Worm (Caenorhabditis elegans) whole organism, L3 larva: ENCODE results near the gene svh-1.

Source experiments
- ZK546.5 ChIP-seq: sonication (generic microtip); optimal IDR thresholded peaks from 2 replicates; lab custom pipeline; 2017; ENCODE audit warnings: missing biosample characterization, missing genetic modification characterization
- aly-2 ChIP-seq: fragments of 150-350 bp; optimal IDR thresholded peaks from 2 replicates; lab custom pipeline; 2014; ENCODE audit warnings: missing biosample characterization, missing genetic modification characterization
- ama-1 ChIP-seq: fragments of 150-350 bp; optimal IDR thresholded peaks from 2 replicates; lab custom pipeline; 2018
- ceh-16 ChIP-seq: sonication (generic microtip); optimal IDR thresholded peaks from 2 replicates; lab custom pipeline; 2017; ENCODE audit warnings: missing biosample characterization, missing genetic modification characterization
- ceh-28 ChIP-seq: fragments of 150-350 bp; optimal IDR thresholded peaks from 2 replicates; lab custom pipeline; 2014; ENCODE audit warnings: missing biosample characterization, missing genetic modification reagents, missing genetic modification characterization
- ceh-9 ChIP-seq: sonication (generic microtip); optimal IDR thresholded peaks from 2 replicates; lab custom pipeline; 2018; ENCODE audit warnings: missing biosample characterization, missing genetic modification characterization
- daf-12 ChIP-seq: fragments of 150-350 bp; optimal IDR thresholded peaks from 2 replicates; lab custom pipeline; 2014; ENCODE audit warnings: missing biosample characterization, missing genetic modification reagents, missing genetic modification characterization
- egl-27 ChIP-seq: sonication (generic microtip); optimal IDR thresholded peaks from 4 replicates; lab custom pipeline; 2017; ENCODE audit warnings: missing biosample characterization, missing genetic modification reagents, missing genetic modification characterization
- egl-5 ChIP-seq: fragments of 150-350 bp; optimal IDR thresholded peaks from 2 replicates; lab custom pipeline; 2017; ENCODE audit warnings: missing biosample characterization, missing genetic modification reagents, missing genetic modification characterization, inconsistent platforms
- elt-1 ChIP-seq: fragments of 150-350 bp; optimal IDR thresholded peaks from 2 replicates; lab custom pipeline; 2014; ENCODE audit warnings: missing biosample characterization, missing genetic modification characterization
- elt-2 ChIP-seq: sonication (generic microtip); optimal IDR thresholded peaks from 2 replicates; lab custom pipeline; 2016; ENCODE audit warnings: missing genetic modification reagents, mild to moderate bottlenecking, missing genetic modification characterization, missing compliant biosample characterization
- elt-3 ChIP-seq, 3 experiments: fragments of 150-350 bp in 1 of 3; sonication (generic microtip) in 2 of 3; optimal IDR thresholded peaks; 2 replicates in 2 of 3; 4 replicates in 1 of 3; lab custom pipeline; 2014 to 2017; ENCODE audit warnings: missing biosample characterization in 3 of 3, missing genetic modification characterization in 3 of 3
- eor-1 ChIP-seq, 2 experiments: fragments of 150-350 bp; optimal IDR thresholded peaks; 2 replicates each; lab custom pipeline; 2014 to 2018; ENCODE audit warnings: missing biosample characterization in 2 of 2, missing genetic modification characterization in 2 of 2
- fkh-10 ChIP-seq: sonication (generic microtip); optimal IDR thresholded peaks from 2 replicates; lab custom pipeline; 2017; ENCODE audit warnings: missing biosample characterization, missing genetic modification reagents, missing genetic modification characterization
- fkh-2 ChIP-seq: fragments of 150-350 bp; optimal IDR thresholded peaks from 2 replicates; lab custom pipeline; 2014; ENCODE audit warnings: missing biosample characterization, missing genetic modification reagents, missing genetic modification characterization
- hmg-11 ChIP-seq: sonication (generic microtip); optimal IDR thresholded peaks from 2 replicates; lab custom pipeline; 2016; ENCODE audit warnings: missing genetic modification characterization, missing compliant biosample characterization
- jun-1 ChIP-seq: fragments of 150-350 bp; optimal IDR thresholded peaks from 2 replicates; lab custom pipeline; 2014; ENCODE audit warnings: missing biosample characterization, missing genetic modification reagents, missing genetic modification characterization
- lin-15B ChIP-seq: fragments of 150-350 bp; optimal IDR thresholded peaks from 2 replicates; lab custom pipeline; 2014; ENCODE audit warnings: missing biosample characterization, missing genetic modification characterization
- lin-39 ChIP-seq: fragments of 150-350 bp; optimal IDR thresholded peaks from 2 replicates; lab custom pipeline; 2018; ENCODE audit warnings: missing biosample characterization, missing genetic modification reagents, missing genetic modification characterization
- lsy-12 ChIP-seq: sonication (generic microtip); optimal IDR thresholded peaks from 2 replicates; lab custom pipeline; 2016; ENCODE audit warnings: mild to moderate bottlenecking, missing genetic modification characterization, missing compliant biosample characterization
- mdl-1 ChIP-seq: fragments of 150-350 bp; optimal IDR thresholded peaks from 2 replicates; lab custom pipeline; 2014; ENCODE audit warnings: missing biosample characterization, missing genetic modification characterization
- nfya-1 ChIP-seq: sonication (generic microtip); optimal IDR thresholded peaks from 2 replicates; lab custom pipeline; 2017; ENCODE audit warnings: missing genetic modification characterization, mild to moderate bottlenecking, missing compliant biosample characterization, antibody characterized with exemption, moderate library complexity; ENCODE audit not compliant: insufficient read depth
- nhr-11 ChIP-seq: fragments of 150-350 bp; optimal IDR thresholded peaks from 2 replicates; lab custom pipeline; 2014; ENCODE audit warnings: missing biosample characterization, missing genetic modification characterization
- nhr-12 ChIP-seq: fragments of 150-350 bp; optimal IDR thresholded peaks from 2 replicates; lab custom pipeline; 2014; ENCODE audit warnings: missing biosample characterization, missing genetic modification characterization
- nhr-23 ChIP-seq: fragments of 150-350 bp; optimal IDR thresholded peaks from 2 replicates; lab custom pipeline; 2014; ENCODE audit warnings: missing biosample characterization, missing genetic modification reagents, missing genetic modification characterization
- nhr-237 ChIP-seq: fragments of 150-350 bp; optimal IDR thresholded peaks from 2 replicates; lab custom pipeline; 2014; ENCODE audit warnings: missing biosample characterization, missing genetic modification characterization
- nhr-28 ChIP-seq: fragments of 150-350 bp; optimal IDR thresholded peaks from 2 replicates; lab custom pipeline; 2014; ENCODE audit warnings: missing biosample characterization, missing genetic modification characterization
- nhr-43 ChIP-seq: sonication (generic microtip); optimal IDR thresholded peaks from 2 replicates; lab custom pipeline; 2016; ENCODE audit warnings: mild to moderate bottlenecking, missing genetic modification characterization, missing compliant biosample characterization; ENCODE audit not compliant: poor library complexity, severe bottlenecking
- nhr-67 ChIP-seq: fragments of 150-350 bp; optimal IDR thresholded peaks from 2 replicates; lab custom pipeline; 2014; ENCODE audit warnings: missing biosample characterization, missing genetic modification characterization
- nhr-76 ChIP-seq: fragments of 150-350 bp; sonication (generic microtip); optimal IDR thresholded peaks from 5 replicates; lab custom pipeline; 2014; ENCODE audit warnings: missing biosample characterization, missing genetic modification characterization
- nhr-77 ChIP-seq: fragments of 150-350 bp; optimal IDR thresholded peaks from 2 replicates; lab custom pipeline; 2014; ENCODE audit warnings: missing biosample characterization, missing genetic modification characterization
- pha-4 ChIP-seq: fragments of 150-350 bp; optimal IDR thresholded peaks from 2 replicates; lab custom pipeline; 2014; ENCODE audit warnings: missing biosample characterization, missing genetic modification reagents, missing genetic modification characterization
- skn-1 ChIP-seq: fragments of 150-350 bp; optimal IDR thresholded peaks from 2 replicates; lab custom pipeline; 2014; ENCODE audit warnings: missing biosample characterization, missing genetic modification characterization
- snpc-4 ChIP-seq: fragments of 150-350 bp; optimal IDR thresholded peaks from 2 replicates; lab custom pipeline; 2014; ENCODE audit warnings: missing biosample characterization, missing genetic modification characterization
- unc-39 ChIP-seq: sonication (generic microtip); optimal IDR thresholded peaks from 4 replicates; lab custom pipeline; 2017; ENCODE audit warnings: missing biosample characterization, missing genetic modification characterization
- unc-62 ChIP-seq: fragments of 150-350 bp; sonication (generic microtip); optimal IDR thresholded peaks from 4 replicates; lab custom pipeline; 2014; ENCODE audit warnings: missing biosample characterization, missing genetic modification reagents, missing genetic modification characterization
- zag-1 ChIP-seq: fragments of 150-350 bp; optimal IDR thresholded peaks from 2 replicates; lab custom pipeline; 2014; ENCODE audit warnings: missing biosample characterization, missing genetic modification characterization
- ztf-4 ChIP-seq: fragments of 150-350 bp; optimal IDR thresholded peaks from 2 replicates; lab custom pipeline; 2014; ENCODE audit warnings: missing biosample characterization, missing genetic modification characterization

The svh-1 gene

DNA sequence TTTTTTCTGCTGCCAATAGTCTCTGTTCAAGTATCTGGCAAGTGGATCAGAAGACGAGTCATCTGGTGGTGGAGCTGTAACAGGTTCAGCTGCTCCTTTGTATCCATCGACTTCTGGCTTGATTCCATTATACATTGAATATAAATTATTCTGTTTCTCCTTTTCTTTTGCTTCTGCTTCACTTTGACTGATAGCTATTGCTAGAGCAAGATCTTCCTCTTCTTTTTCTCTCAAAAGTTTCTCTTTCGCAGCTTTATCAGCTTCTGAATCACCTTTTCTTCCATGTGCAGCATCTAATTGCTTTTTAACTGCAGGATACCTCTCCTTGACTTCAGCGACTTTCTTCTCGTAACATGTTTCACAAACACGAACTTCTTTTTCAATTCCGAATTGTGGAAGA lies 2.9 kb upstream of the svh-1 start:
- TF ChIP-seq fkh-10 (GFP tag; lab: Kevin White, UChicago) (no peak), skn-1 (tag; lab: Kevin White, UChicago) (no peak), unc-62 (GFP tag; lab: Kevin White, UChicago) (no peak), nhr-28 (no peak), elt-3 (tag; optimal IDR thresholded peaks at IDR 0.05; lab: Kevin White, UChicago) (no peak), eor-1 (tag; optimal IDR thresholded peaks at IDR 0.05; lab: Kevin White, UChicago) (no peak), nhr-76 (no peak), mdl-1 (tag; lab: Kevin White, UChicago) (no peak), nhr-67 (tag; lab: Kevin White, UChicago) (no peak), nhr-43 (tag; lab: Kevin White, UChicago) (no peak), jun-1 (tag; lab: Kevin White, UChicago) (no peak), nhr-77 (tag; lab: Kevin White, UChicago) (no peak), hmg-11 (no peak), nfya-1 (no peak), egl-5 (tag; lab: Kevin White, UChicago) (no peak), ceh-9 (tag; lab: Kevin White, UChicago) (no peak)
- TF ChIP-seq, all 47 proteins: peak for 0

DNA sequence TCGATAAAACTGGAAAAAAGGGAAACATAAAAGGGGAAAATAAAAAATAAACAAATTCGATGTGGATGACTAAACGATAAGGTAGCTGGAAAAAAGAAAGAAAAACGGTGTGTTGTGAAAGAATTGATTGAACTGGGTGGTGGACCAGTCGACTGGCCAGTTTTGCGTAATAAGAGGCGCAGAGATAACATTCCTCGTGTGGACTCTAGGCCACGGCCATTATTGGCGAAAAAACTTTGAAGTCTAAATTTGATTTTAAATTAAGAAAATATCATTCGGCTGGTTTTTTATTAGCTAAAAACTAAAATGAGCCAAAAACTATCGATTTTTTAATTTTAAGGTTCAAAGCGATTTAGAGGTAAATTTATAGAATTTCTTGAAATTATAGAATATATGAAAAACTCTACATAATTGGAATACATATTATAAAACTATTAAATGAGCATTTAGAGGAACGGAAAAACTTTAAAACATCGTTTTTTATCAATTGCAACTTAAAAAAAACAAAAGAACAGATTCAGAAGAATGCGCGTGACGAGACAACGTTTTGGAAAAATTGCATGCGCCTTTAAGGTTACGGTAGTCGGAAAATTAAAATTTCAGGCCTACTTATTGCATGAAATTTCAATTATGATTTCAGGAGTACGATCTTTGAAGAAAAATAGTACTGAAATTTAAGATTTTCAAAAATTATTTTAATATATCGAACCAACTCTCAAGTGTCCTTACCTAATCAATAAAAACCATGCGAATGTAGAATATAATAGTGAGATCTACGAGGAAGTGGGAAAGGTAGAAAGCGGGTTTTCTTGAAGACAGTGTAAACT lies 929 bp upstream of the svh-1 start, which contains the start of gene hgrs-1:
Gene hgrs-1, minus strand, starts transcription at position 777 of the 827 bp plus-strand sequence.
- TF ChIP-seq snpc-4: peak; percentile 32
- no peak for TF ChIP-seq jun-1 (tag; lab: Kevin White, UChicago)
- TF ChIP-seq daf-12 (tag; lab: Kevin White, UChicago): no peak
- no peak for TF ChIP-seq lsy-12
- TF ChIP-seq nhr-23 (tag; lab: Kevin White, UChicago): no peak
- TF ChIP-seq fkh-2: no peak
- no peak for TF ChIP-seq ztf-4 (tag; lab: Kevin White, UChicago)
- TF ChIP-seq aly-2 (tag; lab: Kevin White, UChicago): no peak
- no peak for TF ChIP-seq fkh-10 (GFP tag; lab: Kevin White, UChicago)
- TF ChIP-seq ceh-28 (tag; lab: Kevin White, UChicago): peak; percentile 36
- TF ChIP-seq nhr-43 (tag; lab: Kevin White, UChicago): no peak
- TF ChIP-seq nfya-1: peak; percentile 76
- TF ChIP-seq ceh-16 (tag; lab: Kevin White, UChicago): no peak
- no peak for TF ChIP-seq zag-1 (tag; lab: Kevin White, UChicago)
- no peak for TF ChIP-seq skn-1 (tag; lab: Kevin White, UChicago)
- TF ChIP-seq unc-39 (tag; lab: Kevin White, UChicago): no peak
- no peak for TF ChIP-seq nhr-12 (tag; lab: Kevin White, UChicago)
- TF ChIP-seq elt-2: peak; percentile 8
- TF ChIP-seq lin-15B: peak; percentile 38
- TF ChIP-seq lin-39 (tag; lab: Kevin White, UChicago): no peak
- no peak for TF ChIP-seq egl-5 (tag; lab: Kevin White, UChicago)
- no peak for TF ChIP-seq elt-1 (tag; lab: Kevin White, UChicago)
- TF ChIP-seq nhr-28: no peak
- no peak for TF ChIP-seq elt-3 (tag; optimal IDR thresholded peaks at IDR 0.05; lab: Kevin White, UChicago)
- TF ChIP-seq mdl-1 (tag; lab: Kevin White, UChicago): no peak
- no peak for TF ChIP-seq unc-62 (GFP tag; lab: Kevin White, UChicago)
- no peak for TF ChIP-seq ceh-9 (tag; lab: Kevin White, UChicago)
- no peak for TF ChIP-seq pha-4 (tag; lab: Kevin White, UChicago)
- TF ChIP-seq hmg-11: peak; percentile 62
- no peak for TF ChIP-seq nhr-237 (tag; lab: Kevin White, UChicago)
- no peak for TF ChIP-seq nhr-77 (tag; lab: Kevin White, UChicago)

DNA sequence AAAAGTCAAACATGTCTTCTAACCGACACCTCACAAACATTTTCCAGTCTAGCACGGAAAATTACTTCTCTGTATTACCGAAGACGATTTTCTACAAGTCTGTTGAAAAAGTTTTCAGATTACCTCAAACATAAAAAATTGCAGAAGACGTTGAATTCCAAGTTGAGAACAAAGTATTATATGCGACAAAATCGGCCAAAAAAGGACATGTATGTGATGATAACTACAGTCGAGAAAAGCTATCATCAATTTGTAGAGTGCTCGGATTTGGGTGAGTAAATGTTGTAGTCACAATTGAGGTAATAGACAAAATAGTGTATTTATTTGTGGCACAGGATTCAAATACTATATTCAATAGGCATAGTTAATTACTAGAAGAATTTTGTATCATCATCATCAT lies 2.4 kb downstream of the svh-1 start:
- TF ChIP-seq ztf-4 (tag; lab: Kevin White, UChicago) (no peak), elt-2 (no peak), ZK546.5 (tag; lab: Kevin White, UChicago) (no peak), hmg-11 (no peak), nhr-23 (tag; lab: Kevin White, UChicago) (no peak), nhr-43 (tag; lab: Kevin White, UChicago) (no peak), snpc-4 (no peak), lin-15B (no peak), ama-1 (lab: Kevin White, UChicago) (no peak), daf-12 (tag; lab: Kevin White, UChicago) (no peak), egl-27 (tag; lab: Kevin White, UChicago) (no peak), nhr-11 (tag; lab: Kevin White, UChicago) (no peak)
